Worm (Caenorhabditis elegans) whole organism, midembryonic: ENCODE measurements around the gene ncx-8.

Experiments used
- T22C8.4 ChIP-seq: fragments of 200-800 bp; sonication (Bioruptor generic); IDR thresholded peaks from 2 replicates; pipeline ENCODE4 v1.3.6; 2022; ENCODE audit warnings: missing genetic modification characterization, missing compliant biosample characterization
- cog-1 ChIP-seq: sonication (generic microtip); optimal IDR thresholded peaks from 2 replicates; lab custom pipeline; 2016; ENCODE audit warnings: missing genetic modification characterization, missing compliant biosample characterization
- flt-1 ChIP-seq: fragments of 200-800 bp; sonication (Bioruptor generic); IDR thresholded peaks from 2 replicates; pipeline ENCODE4 v1.3.6; 2022; ENCODE audit warnings: missing genetic modification characterization, missing compliant biosample characterization
- med-1 ChIP-seq: sonication (generic microtip); optimal IDR thresholded peaks from 2 replicates; lab custom pipeline; 2017; ENCODE audit warnings: missing genetic modification characterization, mild to moderate bottlenecking, missing compliant biosample characterization, antibody characterized with exemption, missing genetic modification reagents; ENCODE audit not compliant: insufficient read depth
- ref-1 ChIP-seq: fragments of 200-800 bp; sonication (Bioruptor generic); conservative IDR thresholded peaks from 2 replicates; pipeline ENCODE4 v1.3.6; 2022; ENCODE audit warnings: missing genetic modification reagents, missing genetic modification characterization, missing compliant biosample characterization
- tab-1 ChIP-seq: fragments of 200-800 bp; sonication (Bioruptor generic); IDR thresholded peaks from 2 replicates; pipeline ENCODE4 v1.3.6; 2022; ENCODE audit warnings: missing genetic modification characterization, missing compliant biosample characterization
- ztf-23 ChIP-seq: fragments of 200-800 bp; sonication (Bioruptor generic); IDR thresholded peaks from 2 replicates; pipeline ENCODE4 v1.3.6; 2022; ENCODE audit warnings: missing genetic modification reagents, missing genetic modification characterization, missing compliant biosample characterization

- TF ChIP-seq ztf-23 (no peak), med-1 (no peak), flt-1 (GFP tag; lab: Robert Waterston, UW) (no peak), cog-1 (tag; lab: Kevin White, UChicago) (no peak), tab-1 (no peak), ref-1 (GFP tag; lab: Robert Waterston, UW) (no peak), T22C8.4 (no peak)
Observed at ce11 chrV:5030212-5030611, 43.2 kb upstream of the ncx-8 start.
